Worm (Caenorhabditis elegans): ENCODE measurements around the gene T05B11.4.

The T05B11.4 gene

ce11 chrV:7776029-7776628, 21.7 kb upstream of the T05B11.4 start, which contains the start of the genes rpl-39 and rps-30 (continued):
- TF ChIP-seq efl-1 (GFP tag; optimal IDR thresholded peaks at IDR 0.05) (peak; percentile 24), ceh-91 (GFP tag; IDR thresholded peaks at IDR 0.05) (peak; percentile 78), tbx-9 (tag; optimal IDR thresholded peaks at IDR 0.05; ENCODE audit: borderline replicate concordance) (no peak), madf-3 (GFP tag; IDR thresholded peaks at IDR 0.05) (peak; percentile 79; the same call in 1 of the 2 replicates), lin-40 (tag; optimal IDR thresholded peaks at IDR 0.05) (peak; percentile 53), Y56A3A.18 (GFP tag; IDR thresholded peaks at IDR 0.05) (no peak), him-1 (tag; optimal IDR thresholded peaks at IDR 0.05) (no peak), nhr-179 (tag; optimal IDR thresholded peaks at IDR 0.05) (no peak), ama-1 (optimal IDR thresholded peaks at IDR 0.05) (no peak), ama-1 (GFP tag; optimal IDR thresholded peaks at IDR 0.05) (no peak), F49E8.2 (tag; optimal IDR thresholded peaks at IDR 0.05; ENCODE audit: insufficient read depth) (peak; percentile 40), tbp1 (GFP tag; optimal IDR thresholded peaks at IDR 0.05) (peak; percentile 56), F57C9.4 (tag; optimal IDR thresholded peaks at IDR 0.05) (no peak), let-526 (GFP tag; IDR thresholded peaks at IDR 0.05) (no peak), ztf-6 (GFP tag; IDR thresholded peaks at IDR 0.05) (no peak), ztf-18 (tag; optimal IDR thresholded peaks at IDR 0.05) (no peak), lin-35 (GFP tag; optimal IDR thresholded peaks at IDR 0.05) (peak in 1 of 3 experiments; percentile 53), attf-5 (GFP tag; optimal IDR thresholded peaks at IDR 0.05) (peak; percentile 77), F23B12.7 (tag; optimal IDR thresholded peaks at IDR 0.05; ENCODE audit: insufficient read depth) (peak; percentile 90), athp-1 (tag; optimal IDR thresholded peaks at IDR 0.05) (peak; percentile 4), somi-1 (GFP tag; optimal IDR thresholded peaks at IDR 0.05) (peak; percentile 23)

- no peak for TF ChIP-seq atf-7 (tag; optimal IDR thresholded peaks at IDR 0.05)
- no peak for TF ChIP-seq athp-1 (tag; optimal IDR thresholded peaks at IDR 0.05)
- no peak for TF ChIP-seq efl-1 (GFP tag; optimal IDR thresholded peaks at IDR 0.05)
- no peak for TF ChIP-seq egl-44 (GFP tag; IDR thresholded peaks at IDR 0.05)
- no peak for TF ChIP-seq T07F8.4 (tag; optimal IDR thresholded peaks at IDR 0.05)
- no peak for TF ChIP-seq akir-1 (GFP tag; optimal IDR thresholded peaks at IDR 0.05)
- TF ChIP-seq ceh-58 (GFP tag; IDR thresholded peaks at IDR 0.05), result no peak
- no peak for TF ChIP-seq sdz-38 (tag; optimal IDR thresholded peaks at IDR 0.05)
- peak; percentile 8; the same call in 1 of the 2 replicates for TF ChIP-seq F33H1.4 (GFP tag; IDR thresholded peaks at IDR 0.05)
- TF ChIP-seq attf-5 (GFP tag; optimal IDR thresholded peaks at IDR 0.05), result no peak
- TF ChIP-seq hsf-1 (GFP tag; IDR thresholded peaks at IDR 0.05), result 0 out of 2 replicates have a peak, but pooled peaks have one; percentile 66
- no peak for TF ChIP-seq D2030.7 (GFP tag; IDR thresholded peaks at IDR 0.05)
- no peak for TF ChIP-seq cebp-2 (GFP tag; IDR thresholded peaks at IDR 0.05)
- TF ChIP-seq ccch-3 (GFP tag; optimal IDR thresholded peaks at IDR 0.05), result no peak
- TF ChIP-seq attf-6 (GFP tag; IDR thresholded peaks at IDR 0.05), result peak; percentile 16; the same call in 1 of the 2 replicates
- TF ChIP-seq mcd-1 (GFP tag; IDR thresholded peaks at IDR 0.05), result peak; percentile 21; the same call in 1 of the 2 replicates
- no peak for TF ChIP-seq egrh-3 (GFP tag; IDR thresholded peaks at IDR 0.05)
- TF ChIP-seq B0336.3 (GFP tag; IDR thresholded peaks at IDR 0.05), result peak; percentile 75
- TF ChIP-seq Y53G8AR.9 (GFP tag; conservative IDR thresholded peaks at IDR 0.05), result 0 out of 2 replicates have a peak, but pooled peaks have one; percentile 27
- peak; percentile 48; the same call in 1 of the 2 replicates for TF ChIP-seq madf-6 (GFP tag; IDR thresholded peaks at IDR 0.05)
- TF ChIP-seq madf-10 (tag; optimal IDR thresholded peaks at IDR 0.05), result no peak
- no peak for TF ChIP-seq snpc-1.3 (tag; optimal IDR thresholded peaks at IDR 0.05; ENCODE audit: insufficient read depth)
- no peak for TF ChIP-seq snpc-3.4 (tag; optimal IDR thresholded peaks at IDR 0.05)
- no peak for TF ChIP-seq dpl-1 (GFP tag; optimal IDR thresholded peaks at IDR 0.05)
- peak; percentile 20 for TF ChIP-seq tlf-1 (GFP tag; optimal IDR thresholded peaks at IDR 0.05)
- no peak for TF ChIP-seq nfya-1 (tag; optimal IDR thresholded peaks at IDR 0.05; ENCODE audit: borderline replicate concordance, insufficient read depth)
- TF ChIP-seq dox-1 (GFP tag; IDR thresholded peaks at IDR 0.05), result peak; percentile 28; the same call in 1 of the 2 replicates
- TF ChIP-seq gei-17 (GFP tag; optimal IDR thresholded peaks at IDR 0.05), result no peak
- TF ChIP-seq F57A8.1 (GFP tag; optimal IDR thresholded peaks at IDR 0.05), result no peak
Observed at ce11 chrV:7775226-7775625, 20.8 kb upstream of the T05B11.4 start.

Data from whole organism, young adult.